Worm (Caenorhabditis elegans): ENCODE measurements around the gene M110.10.

ce11 chrII:8177095-8177494, 37.2 kb downstream of the M110.10 start, which contains the start of gene acr-14:
- TF ChIP-seq ztf-16 (tag; optimal IDR thresholded peaks at IDR 0.05) (no peak), nfya-1 (tag; optimal IDR thresholded peaks at IDR 0.05) (no peak), sdc-2 (tag; optimal IDR thresholded peaks at IDR 0.05) (no peak), unc-55 (GFP tag; optimal IDR thresholded peaks at IDR 0.05) (no peak)

Data from whole organism, late embryonic.